Fruit fly (Drosophila melanogaster) whole organism, embryonic: ENCODE results near the gene Bili.
A peak's percentile ranks its signal among the peaks of the same experiment; 100 is the strongest.

ENCODE experiments used
- Bteb2 ChIP-seq: fragments of 200-800 bp; sonication (Bioruptor generic); optimal IDR thresholded peaks from 2 replicates; lab custom pipeline; 2016; ENCODE audit warnings: missing biosample characterization, missing genetic modification characterization
- C15 ChIP-seq: fragments of 200-800 bp; sonication (Bioruptor generic); IDR thresholded peaks from 3 replicates; pipeline ENCODE4 v1.3.6; 2022; ENCODE audit warnings: missing biosample characterization, missing genetic modification characterization
- CG10267 ChIP-seq: fragments of 200-800 bp; sonication (Bioruptor generic); optimal IDR thresholded peaks from 2 replicates; lab custom pipeline; 2018; ENCODE audit warnings: missing biosample characterization, mild to moderate bottlenecking, missing genetic modification characterization, moderate library complexity
- CG11093 ChIP-seq: fragments of 200-800 bp; sonication (Bioruptor generic); IDR thresholded peaks from 3 replicates; pipeline ENCODE4 v1.3.6; 2022; ENCODE audit warnings: missing biosample characterization, missing genetic modification characterization
- CG1233 ChIP-seq: fragments of 200-800 bp; sonication (Bioruptor generic); optimal IDR thresholded peaks from 4 replicates; lab custom pipeline; 2018; ENCODE audit warnings: missing biosample characterization, mild to moderate bottlenecking, missing genetic modification characterization
- CG13287 ChIP-seq: fragments of 200-800 bp; sonication (Bioruptor generic); IDR thresholded peaks from 2 replicates; pipeline ENCODE4 v1.3.6; 2022; ENCODE audit warnings: missing biosample characterization, missing genetic modification characterization; ENCODE audit not compliant: partially characterized antibody
- CG13894 ChIP-seq: fragments of 200-800 bp; sonication (Bioruptor generic); optimal IDR thresholded peaks from 3 replicates; lab custom pipeline; 2018; ENCODE audit warnings: missing biosample characterization, mild to moderate bottlenecking, missing genetic modification characterization, moderate library complexity
- CG14710 ChIP-seq: fragments of 200-800 bp; sonication (Bioruptor generic); optimal IDR thresholded peaks from 3 replicates; lab custom pipeline; 2019; ENCODE audit warnings: missing biosample characterization, mild to moderate bottlenecking, missing genetic modification characterization, moderate library complexity
- CG14965 ChIP-seq: fragments of 200-800 bp; sonication (Bioruptor generic); optimal IDR thresholded peaks from 2 replicates; lab custom pipeline; 2016; ENCODE audit warnings: missing biosample characterization, missing genetic modification characterization, borderline replicate concordance
- CG15514 ChIP-seq: fragments of 200-800 bp; sonication (Bioruptor generic); optimal IDR thresholded peaks from 3 replicates; lab custom pipeline; 2017; ENCODE audit warnings: missing biosample characterization, missing genetic modification characterization, mild to moderate bottlenecking, moderate library complexity, missing genetic modification reagents
- CG1603 ChIP-seq: fragments of 200-800 bp; sonication (Bioruptor generic); optimal IDR thresholded peaks from 2 replicates; lab custom pipeline; 2019; ENCODE audit warnings: missing biosample characterization, mild to moderate bottlenecking, missing genetic modification characterization, moderate library complexity
- CG16813 ChIP-seq: fragments of 200-800 bp; sonication (Bioruptor generic); IDR thresholded peaks from 3 replicates; pipeline ENCODE4 v1.3.6; 2022; ENCODE audit warnings: missing biosample characterization, missing genetic modification characterization; ENCODE audit not compliant: partially characterized antibody
- CG16863 ChIP-seq: fragments of 200-800 bp; sonication (Bioruptor generic); optimal IDR thresholded peaks from 3 replicates; lab custom pipeline; 2016; ENCODE audit warnings: missing biosample characterization, missing genetic modification characterization
- CG3847 ChIP-seq: fragments of 200-800 bp; sonication (Bioruptor generic); IDR thresholded peaks from 2 replicates; pipeline ENCODE4 v1.3.6; 2022; ENCODE audit warnings: missing biosample characterization, missing genetic modification characterization
- CG42726 ChIP-seq: fragments of 200-800 bp; sonication (Bioruptor generic); IDR thresholded peaks from 2 replicates; pipeline ENCODE4 v1.3.6; 2022; ENCODE audit warnings: missing biosample characterization, missing genetic modification characterization; ENCODE audit not compliant: partially characterized antibody
- CG4424 ChIP-seq: fragments of 200-800 bp; sonication (Bioruptor generic); optimal IDR thresholded peaks from 3 replicates; lab custom pipeline; 2016; ENCODE audit warnings: missing biosample characterization, missing genetic modification characterization
- CG4617 ChIP-seq: fragments of 200-800 bp; sonication (Bioruptor generic); optimal IDR thresholded peaks from 3 replicates; lab custom pipeline; 2016; ENCODE audit warnings: missing biosample characterization, missing genetic modification characterization, borderline replicate concordance
- CG6175 ChIP-seq: fragments of 200-800 bp; sonication (Bioruptor generic); IDR thresholded peaks from 3 replicates; pipeline ENCODE4 v1.3.6; 2022; ENCODE audit warnings: missing biosample characterization, missing genetic modification characterization
- CG7556 ChIP-seq: fragments of 200-800 bp; sonication (Bioruptor generic); optimal IDR thresholded peaks from 2 replicates; lab custom pipeline; 2017; ENCODE audit warnings: missing biosample characterization, mild to moderate bottlenecking, missing genetic modification characterization
- CG8944 ChIP-seq: fragments of 200-800 bp; sonication (Bioruptor generic); optimal IDR thresholded peaks from 3 replicates; lab custom pipeline; 2016; ENCODE audit warnings: missing biosample characterization, missing genetic modification characterization
- Dad ChIP-seq: fragments of 200-800 bp; sonication (Bioruptor generic); optimal IDR thresholded peaks from 3 replicates; lab custom pipeline; 2016; ENCODE audit warnings: missing biosample characterization, missing genetic modification characterization
- Dip3 ChIP-seq: fragments of 200-800 bp; sonication (Bioruptor generic); optimal IDR thresholded peaks from 3 replicates; lab custom pipeline; 2016; ENCODE audit warnings: missing biosample characterization, missing genetic modification characterization
- Doc2 ChIP-seq: fragments of 200-800 bp; sonication (Bioruptor generic); IDR thresholded peaks from 2 replicates; pipeline ENCODE4 v1.3.6; 2022; ENCODE audit warnings: missing biosample characterization, missing genetic modification characterization
- Eip74EF ChIP-seq, 2 experiments: fragments of 200-800 bp in 1 of 2; fragments of >200 bp in 1 of 2; sonication (Bioruptor generic) in 1 of 2; optimal IDR thresholded peaks; 2 replicates each; lab custom pipeline; 2017 to 2019; ENCODE audit warnings: missing biosample characterization in 2 of 2, missing genetic modification characterization in 2 of 2, mild to moderate bottlenecking in 1 of 2, moderate library complexity in 1 of 2
- H15 ChIP-seq: fragments of 200-800 bp; sonication (Bioruptor generic); IDR thresholded peaks from 3 replicates; pipeline ENCODE4 v1.3.6; 2022; ENCODE audit warnings: missing biosample characterization, missing genetic modification characterization
- H2.0 ChIP-seq: fragments of 200-800 bp; sonication (Bioruptor generic); IDR thresholded peaks from 2 replicates; pipeline ENCODE4 v1.3.6; 2022; ENCODE audit warnings: missing biosample characterization, missing genetic modification characterization
- HmgD ChIP-seq: fragments of 200-800 bp; sonication (Bioruptor generic); optimal IDR thresholded peaks from 3 replicates; lab custom pipeline; 2016; ENCODE audit warnings: missing biosample characterization, missing genetic modification characterization
- Kr ChIP-seq: fragments of 200-800 bp; sonication (Bioruptor generic); optimal IDR thresholded peaks from 2 replicates; lab custom pipeline; 2017; ENCODE audit warnings: missing biosample characterization, mild to moderate bottlenecking, missing genetic modification characterization
- Lpt ChIP-seq: fragments of >200 bp; optimal IDR thresholded peaks from 2 replicates; lab custom pipeline; 2018; ENCODE audit warnings: missing biosample characterization, missing genetic modification characterization
- Meics ChIP-seq: fragments of 200-800 bp; sonication (Bioruptor generic); optimal IDR thresholded peaks from 2 replicates; lab custom pipeline; 2017; ENCODE audit warnings: missing biosample characterization, mild to moderate bottlenecking, missing genetic modification characterization
- NFAT ChIP-seq: fragments of 200-800 bp; sonication (Bioruptor generic); IDR thresholded peaks from 2 replicates; pipeline ENCODE4 v1.3.6; 2022; ENCODE audit warnings: missing biosample characterization, missing genetic modification characterization
- Opbp ChIP-seq: fragments of 200-800 bp; sonication (Bioruptor generic); IDR thresholded peaks from 3 replicates; pipeline ENCODE4 v1.3.6; 2022; ENCODE audit warnings: missing biosample characterization, missing genetic modification characterization; ENCODE audit not compliant: partially characterized antibody
- Sox100B ChIP-seq: fragments of 200-800 bp; sonication (Bioruptor generic); optimal IDR thresholded peaks from 3 replicates; lab custom pipeline; 2018; ENCODE audit warnings: missing biosample characterization, mild to moderate bottlenecking, missing genetic modification characterization
- Sry-δ ChIP-seq: fragments of 200-800 bp; sonication (Bioruptor generic); optimal IDR thresholded peaks from 2 replicates; lab custom pipeline; 2016; ENCODE audit warnings: missing biosample characterization, missing genetic modification characterization
- Xbp1 ChIP-seq: fragments of 200-800 bp; sonication (Bioruptor generic); optimal IDR thresholded peaks from 3 replicates; lab custom pipeline; 2016; ENCODE audit warnings: missing biosample characterization, mild to moderate bottlenecking, missing genetic modification characterization
- chm ChIP-seq: fragments of 200-800 bp; sonication (Bioruptor generic); IDR thresholded peaks from 2 replicates; pipeline ENCODE4 v1.3.6; 2022; ENCODE audit warnings: missing biosample characterization, missing genetic modification characterization
- corto ChIP-seq: fragments of 200-800 bp; sonication (Bioruptor generic); optimal IDR thresholded peaks from 2 replicates; lab custom pipeline; 2016; ENCODE audit warnings: missing biosample characterization, mild to moderate bottlenecking, missing genetic modification characterization, moderate library complexity
- ftz-f1 ChIP-seq: fragments of 200-800 bp; sonication (Bioruptor generic); optimal IDR thresholded peaks from 2 replicates; lab custom pipeline; 2016; ENCODE audit warnings: missing biosample characterization, missing genetic modification characterization
- gem ChIP-seq: fragments of 200-800 bp; sonication (Bioruptor generic); optimal IDR thresholded peaks from 2 replicates; lab custom pipeline; 2019; ENCODE audit warnings: missing biosample characterization, mild to moderate bottlenecking, missing genetic modification characterization, moderate library complexity
- insv ChIP-seq, 2 experiments: fragments of 200-800 bp; sonication (Bioruptor generic); optimal IDR thresholded peaks; 3 replicates each; lab custom pipeline; 2016 to 2018; ENCODE audit warnings: missing biosample characterization in 2 of 2, missing genetic modification characterization in 2 of 2
- kay ChIP-seq: fragments of 200-800 bp; sonication (Bioruptor generic); optimal IDR thresholded peaks from 2 replicates; lab custom pipeline; 2016; ENCODE audit warnings: missing biosample characterization, missing genetic modification characterization
- lmd ChIP-seq: fragments of 200-800 bp; sonication (Bioruptor generic); IDR thresholded peaks from 2 replicates; pipeline ENCODE4 v1.3.6; 2022; ENCODE audit warnings: missing biosample characterization, missing genetic modification characterization
- luna ChIP-seq: fragments of 200-800 bp; sonication (Bioruptor generic); optimal IDR thresholded peaks from 2 replicates; lab custom pipeline; 2016; ENCODE audit warnings: missing biosample characterization, missing genetic modification characterization
- nerfin-1 ChIP-seq: fragments of 200-800 bp; sonication (Bioruptor generic); optimal IDR thresholded peaks from 3 replicates; lab custom pipeline; 2019; ENCODE audit warnings: missing biosample characterization, mild to moderate bottlenecking, missing genetic modification characterization, moderate library complexity
- nerfin-2 ChIP-seq: fragments of 200-800 bp; sonication (Bioruptor generic); IDR thresholded peaks from 2 replicates; pipeline ENCODE4 v1.3.6; 2022; ENCODE audit warnings: missing biosample characterization, missing genetic modification characterization; ENCODE audit not compliant: partially characterized antibody
- phol ChIP-seq: fragments of 200-800 bp; sonication (Bioruptor generic); optimal IDR thresholded peaks from 3 replicates; lab custom pipeline; 2018; ENCODE audit warnings: missing biosample characterization, mild to moderate bottlenecking, missing genetic modification characterization, moderate library complexity
- shn ChIP-seq: fragments of 200-800 bp; sonication (Bioruptor generic); optimal IDR thresholded peaks from 3 replicates; lab custom pipeline; 2016; ENCODE audit warnings: missing biosample characterization, missing genetic modification characterization
- tin ChIP-seq: fragments of 200-800 bp; sonication (Bioruptor generic); optimal IDR thresholded peaks from 3 replicates; lab custom pipeline; 2016; ENCODE audit warnings: missing biosample characterization, missing genetic modification characterization
- usp ChIP-seq: fragments of >200 bp; optimal IDR thresholded peaks from 2 replicates; lab custom pipeline; 2017; ENCODE audit warnings: missing biosample characterization, missing genetic modification characterization
- zfh1 ChIP-seq: fragments of 200-800 bp; sonication (Bioruptor generic); IDR thresholded peaks from 3 replicates; pipeline ENCODE4 v1.3.6; 2022; ENCODE audit warnings: missing biosample characterization, missing genetic modification characterization

Bili gene

DNA sequence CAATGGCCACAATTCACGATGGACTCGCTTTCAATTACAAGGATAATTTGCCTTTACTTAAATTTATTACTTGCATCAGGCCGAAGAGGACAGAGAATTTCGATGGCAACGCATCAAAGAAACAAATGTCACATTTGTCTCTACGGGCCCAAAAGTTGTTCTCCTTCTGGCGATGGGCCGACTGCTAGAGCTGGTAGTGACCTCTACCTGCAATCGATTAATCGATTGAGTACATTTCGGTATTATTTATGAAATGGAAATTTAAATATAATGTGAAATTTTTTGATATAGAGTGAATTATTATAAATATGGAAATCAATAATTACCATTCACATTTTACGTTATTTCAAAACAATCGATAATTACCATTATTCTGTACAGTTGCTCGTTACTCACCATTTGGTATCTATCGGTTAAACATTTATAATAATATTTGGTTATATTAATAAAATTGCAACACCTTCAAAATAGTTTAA is 8.3 kb upstream of the Bili start, which contains the start of the genes CG31510 and TTLL5:
CG31510 (minus strand) TSS at position 185 of the 476 bp plus-strand sequence.
TTLL5 (minus strand) TSS at position 185 of the 476 bp plus-strand sequence.
- TF ChIP-seq tin (GFP tag; lab: Kevin White, UChicago): no peak
- TF ChIP-seq nerfin-2: peak; percentile 26; the same call in 1 of the 2 replicates
- TF ChIP-seq phol (tag; lab: Kevin White, UChicago): no peak
- no peak for TF ChIP-seq lmd (GFP tag; lab: Robert Waterston, UW)
- no peak for TF ChIP-seq CG4424
- TF ChIP-seq CG11093 (GFP tag; lab: Robert Waterston, UW): no peak
- no peak for TF ChIP-seq CG16863 (GFP tag; lab: Kevin White, UChicago)
- no peak for TF ChIP-seq Eip74EF (GFP tag; optimal IDR thresholded peaks at IDR 0.05; lab: Kevin White, UChicago)
- peak; percentile 75; the same call in 1 of the 2 replicates for TF ChIP-seq CG13287 (GFP tag; lab: Robert Waterston, UW)
- TF ChIP-seq Sry-δ (GFP tag; lab: Kevin White, UChicago): peak; percentile 74
- no peak for TF ChIP-seq CG10267 (tag; lab: Kevin White, UChicago)
- TF ChIP-seq CG42726 (GFP tag; lab: Robert Waterston, UW): peak; percentile 48; the same call in 1 of the 2 replicates
- TF ChIP-seq CG13894 (tag; lab: Kevin White, UChicago): no peak
- TF ChIP-seq kay (GFP tag; lab: Kevin White, UChicago): no peak
- TF ChIP-seq C15: no peak
- TF ChIP-seq Xbp1 (GFP tag; lab: Kevin White, UChicago): no peak
- peak; percentile 42 for TF ChIP-seq Sox100B (GFP tag; lab: Kevin White, UChicago)
- TF ChIP-seq CG14965 (GFP tag; lab: Kevin White, UChicago): no peak
- peak; percentile 13; the same call in 1 of the 2 replicates for TF ChIP-seq H2.0 (GFP tag; lab: Robert Waterston, UW)
- TF ChIP-seq luna (GFP tag; lab: Kevin White, UChicago): no peak
- TF ChIP-seq CG15514 (GFP tag; lab: Kevin White, UChicago): no peak
- no peak for TF ChIP-seq CG8944 (GFP tag; lab: Kevin White, UChicago)
- TF ChIP-seq HmgD: no peak
- no peak for TF ChIP-seq CG6175 (GFP tag; lab: Robert Waterston, UW)
- TF ChIP-seq shn: no peak
- TF ChIP-seq CG1233 (GFP tag; lab: Kevin White, UChicago): no peak
- no peak for TF ChIP-seq CG7556 (GFP tag; lab: Kevin White, UChicago)
- peak; percentile 49; the same call in 1 of the 3 replicates for TF ChIP-seq zfh1
- TF ChIP-seq NFAT (GFP tag; lab: Robert Waterston, UW): no peak
- no peak for TF ChIP-seq nerfin-1 (tag; lab: Kevin White, UChicago)
- no peak for TF ChIP-seq Kr (GFP tag; lab: Kevin White, UChicago)
- no peak for TF ChIP-seq Bteb2 (GFP tag; lab: Kevin White, UChicago)
- no peak for TF ChIP-seq insv (GFP tag; optimal IDR thresholded peaks at IDR 0.05; lab: Kevin White, UChicago)
- peak; percentile 17; the same call in 1 of the 2 replicates for TF ChIP-seq CG3847 (GFP tag; lab: Robert Waterston, UW)
- no peak for TF ChIP-seq CG1603 (tag; lab: Kevin White, UChicago)
- no peak for TF ChIP-seq H15 (GFP tag; lab: Robert Waterston, UW)
- no peak for TF ChIP-seq chm (GFP tag; lab: Robert Waterston, UW)
- no peak for TF ChIP-seq usp
- no peak for TF ChIP-seq Meics (GFP tag; lab: Kevin White, UChicago)
- TF ChIP-seq gem (tag; lab: Kevin White, UChicago): no peak
- TF ChIP-seq CG16813 (GFP tag; lab: Robert Waterston, UW): no peak; the same call in 1 of the 3 replicates
- no peak for TF ChIP-seq ftz-f1
- TF ChIP-seq CG14710 (tag; lab: Kevin White, UChicago): peak; percentile 58
- TF ChIP-seq Dad (GFP tag; lab: Kevin White, UChicago): no peak
- no peak for TF ChIP-seq Doc2
- no peak for TF ChIP-seq corto
- peak; percentile 49 for TF ChIP-seq CG4617
- peak; percentile 72 for TF ChIP-seq Opbp (GFP tag; lab: Robert Waterston, UW)
- TF ChIP-seq Dip3 (GFP tag; lab: Kevin White, UChicago): peak; percentile 12
- no peak for TF ChIP-seq Lpt (GFP tag; lab: Kevin White, UChicago)
